Worm (Caenorhabditis elegans) whole organism, early embryonic: ENCODE measurements around the gene nlp-59.

Experiments
- F13C5.2 ChIP-seq: sonication (generic microtip); optimal IDR thresholded peaks from 2 replicates; lab custom pipeline; 2017; ENCODE audit warnings: mild to moderate bottlenecking, missing genetic modification characterization, inconsistent platforms, missing compliant biosample characterization
- aly-1 ChIP-seq: sonication (generic microtip); optimal IDR thresholded peaks from 2 replicates; lab custom pipeline; 2016; ENCODE audit warnings: missing genetic modification characterization, missing compliant biosample characterization
- ama-1 ChIP-seq: fragments of 150-350 bp; optimal IDR thresholded peaks from 2 replicates; lab custom pipeline; 2014
- ceh-36 ChIP-seq: sonication (generic microtip); optimal IDR thresholded peaks from 2 replicates; lab custom pipeline; 2016; ENCODE audit warnings: missing genetic modification characterization, inconsistent platforms, missing compliant biosample characterization
- ets-7 ChIP-seq: sonication (generic microtip); optimal IDR thresholded peaks from 2 replicates; lab custom pipeline; 2016; ENCODE audit warnings: missing genotype, missing genetic modification characterization, missing compliant biosample characterization
- flt-1 ChIP-seq: fragments of 200-800 bp; sonication (Bioruptor generic); IDR thresholded peaks from 2 replicates; pipeline ENCODE4 v1.3.6; 2022; ENCODE audit warnings: missing genetic modification characterization, missing compliant biosample characterization
- hmbx-1 ChIP-seq: sonication (generic microtip); optimal IDR thresholded peaks from 2 replicates; lab custom pipeline; 2016; ENCODE audit warnings: mild to moderate bottlenecking, missing genetic modification characterization, missing compliant biosample characterization
- hmg-4 ChIP-seq: fragments of 200-800 bp; sonication (Bioruptor generic); optimal IDR thresholded peaks from 2 replicates; lab custom pipeline; 2018; ENCODE audit warnings: mild to moderate bottlenecking, missing genetic modification characterization, missing compliant biosample characterization
- pes-1 ChIP-seq: fragments of 200-800 bp; sonication (Bioruptor generic); IDR thresholded peaks from 2 replicates; pipeline ENCODE4 v1.3.6; 2022; ENCODE audit warnings: missing genetic modification reagents, missing genetic modification characterization, missing compliant biosample characterization
- sea-1 ChIP-seq: fragments of 200-800 bp; sonication (Bioruptor generic); conservative IDR thresholded peaks from 2 replicates; pipeline ENCODE4 v1.3.6; 2022; ENCODE audit warnings: missing genetic modification characterization, missing compliant biosample characterization
- tbx-11 ChIP-seq: fragments of 200-800 bp; sonication (Bioruptor generic); IDR thresholded peaks from 2 replicates; pipeline ENCODE4 v1.3.6; 2022; ENCODE audit warnings: missing genetic modification characterization, missing compliant biosample characterization
- tbx-37 ChIP-seq: fragments of 200-800 bp; sonication (Bioruptor generic); conservative IDR thresholded peaks from 2 replicates; pipeline ENCODE4 v1.3.6; 2022; ENCODE audit warnings: missing genetic modification reagents, missing genetic modification characterization, missing compliant biosample characterization
- tra-4 ChIP-seq: sonication (generic microtip); optimal IDR thresholded peaks from 2 replicates; lab custom pipeline; 2017; ENCODE audit warnings: missing genetic modification characterization, missing compliant biosample characterization

DNA sequence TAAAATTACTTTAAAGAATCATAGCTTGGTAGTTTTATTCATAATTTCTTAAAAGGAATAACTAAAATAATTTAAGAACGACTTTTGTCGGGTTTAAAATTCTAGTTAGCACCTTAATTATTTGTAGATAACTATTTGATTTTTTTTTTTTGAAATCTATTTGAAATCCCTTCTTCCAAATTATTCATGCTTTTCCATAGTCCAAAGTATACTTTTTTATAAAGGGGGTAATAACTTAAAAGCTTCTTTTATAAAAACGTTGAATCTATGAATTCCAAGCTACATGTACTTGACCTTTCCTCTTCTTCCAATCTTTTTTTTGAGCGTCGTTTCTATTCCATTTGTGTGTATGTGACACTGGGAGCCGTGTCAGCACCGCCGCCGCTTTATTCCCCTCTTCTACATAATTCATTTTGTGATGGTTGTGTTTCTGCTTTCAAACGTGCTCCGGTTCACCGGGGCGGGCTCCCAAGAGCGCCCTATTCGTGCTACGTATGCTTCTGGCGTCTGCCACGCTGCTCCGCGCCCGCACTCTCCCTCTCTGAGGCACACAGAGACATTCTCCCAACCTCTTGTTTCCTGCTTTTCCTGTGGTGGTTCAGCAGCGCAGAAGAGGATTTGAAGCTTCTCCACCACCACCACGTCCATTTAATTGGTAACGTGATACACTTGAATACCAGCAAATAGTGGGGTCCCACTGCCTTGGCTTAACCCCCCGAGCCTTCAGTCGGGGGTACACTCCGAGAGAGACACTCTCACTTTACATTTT is 37.6 kb upstream of the nlp-59 start:
- TF ChIP-seq F13C5.2: no peak
- TF ChIP-seq tbx-11 (GFP tag; lab: Robert Waterston, UW): no peak
- TF ChIP-seq ama-1: no peak
- TF ChIP-seq ceh-36 (tag; lab: Kevin White, UChicago): no peak
- TF ChIP-seq hmg-4 (GFP tag; lab: Kevin White, UChicago): no peak
- TF ChIP-seq tbx-37 (GFP tag; lab: Robert Waterston, UW): no peak
- no peak for TF ChIP-seq ets-7 (tag; lab: Kevin White, UChicago)
- TF ChIP-seq pes-1: no peak
- no peak for TF ChIP-seq sea-1 (GFP tag; lab: Robert Waterston, UW)
- no peak for TF ChIP-seq aly-1 (tag; lab: Kevin White, UChicago)
- no peak for TF ChIP-seq tra-4 (tag; lab: Kevin White, UChicago)
- TF ChIP-seq flt-1 (GFP tag; lab: Robert Waterston, UW): no peak
- no peak for TF ChIP-seq hmbx-1
